Worm (Caenorhabditis elegans) whole organism, young adult: Measurements from ENCODE around the gene ceh-37.

Experiments
- D2030.7 ChIP-seq: fragments of 200-800 bp; sonication (Bioruptor generic); IDR thresholded peaks from 2 replicates; pipeline ENCODE4 v1.3.6; 2022; ENCODE audit warnings: missing genetic modification reagents, missing genetic modification characterization, missing compliant biosample characterization
- F55B11.4 ChIP-seq: sonication (generic microtip); optimal IDR thresholded peaks from 2 replicates; lab custom pipeline; 2016; ENCODE audit warnings: missing compliant biosample characterization, missing genetic modification characterization, borderline replicate concordance; ENCODE audit not compliant: insufficient read depth
- dpl-1 ChIP-seq: fragments of 150-350 bp; optimal IDR thresholded peaks from 2 replicates; lab custom pipeline; 2014; ENCODE audit warnings: missing biosample characterization, missing genetic modification reagents, missing genetic modification characterization
- ets-4 ChIP-seq: fragments of 200-800 bp; sonication (Bioruptor generic); optimal IDR thresholded peaks from 2 replicates; lab custom pipeline; 2018; ENCODE audit warnings: mild to moderate bottlenecking, missing genetic modification characterization, missing compliant biosample characterization

- TF ChIP-seq dpl-1 (GFP tag; lab: Kevin White, UChicago), result no peak
- TF ChIP-seq F55B11.4 (tag; lab: Kevin White, UChicago), result no peak
- TF ChIP-seq ets-4, result no peak
- TF ChIP-seq D2030.7 (GFP tag; lab: Robert Waterston, UW), result no peak
Measured at ce11 chrX:14186466-14186865, 21.3 kb downstream of the ceh-37 start, which contains the start of gene ceh-36.
